Fruit fly (Drosophila melanogaster) Kc167 (cell line): Measurements from ENCODE around the gene CG1307.

ENCODE experiments used
- Myc ChIP-seq: fragments of >200 bp; optimal IDR thresholded peaks from 2 replicates; lab custom pipeline; 2017; ENCODE audit warnings: missing external identifiers
- Sin3A ChIP-seq: fragments of >200 bp; optimal IDR thresholded peaks from 2 replicates; lab custom pipeline; 2018; ENCODE audit warnings: missing external identifiers
- h ChIP-seq: fragments of >200 bp; optimal IDR thresholded peaks from 3 replicates; lab custom pipeline; 2018; ENCODE audit warnings: missing external identifiers
- insv ChIP-seq: fragments of >200 bp; optimal IDR thresholded peaks from 3 replicates; lab custom pipeline; 2018; ENCODE audit warnings: missing external identifiers
- psq ChIP-seq: fragments of >200 bp; optimal IDR thresholded peaks from 2 replicates; lab custom pipeline; 2017; ENCODE audit warnings: missing external identifiers
- ttk ChIP-seq: sonication (Bioruptor generic); optimal IDR thresholded peaks from 2 replicates; lab custom pipeline; 2017; ENCODE audit warnings: missing external identifiers

Gene CG1307

dm6 chr3R:6657278-6658246 is at the start of gene CG1307, which contains the start of gene twr:
Gene CG1307 (minus strand): TSS chr3R:6657442.
Gene twr (plus strand): TSS chr3R:6657882.
- TF ChIP-seq insv (no peak), Myc (lab: Kevin White, UChicago) (no peak), ttk (lab: Kevin White, UChicago) (no peak), Sin3A (lab: Kevin White, UChicago) (no peak), psq (lab: Kevin White, UChicago) (no peak), h (lab: Kevin White, UChicago) (no peak)

- no peak for TF ChIP-seq insv
- TF ChIP-seq psq (lab: Kevin White, UChicago) = no peak
- no peak for TF ChIP-seq Myc (lab: Kevin White, UChicago)
- no peak for TF ChIP-seq Sin3A (lab: Kevin White, UChicago)
- TF ChIP-seq ttk (lab: Kevin White, UChicago) = no peak
- no peak for TF ChIP-seq h (lab: Kevin White, UChicago)
Measured at dm6 chr3R:6706327-6706726, 49.1 kb upstream of the CG1307 start.

- TF ChIP-seq Myc (lab: Kevin White, UChicago) = no peak
- no peak for TF ChIP-seq insv
- TF ChIP-seq psq (lab: Kevin White, UChicago) = no peak
- no peak for TF ChIP-seq Sin3A (lab: Kevin White, UChicago)
- TF ChIP-seq ttk (lab: Kevin White, UChicago) = no peak
- no peak for TF ChIP-seq h (lab: Kevin White, UChicago)
Measured at dm6 chr3R:6703784-6704183, 46.5 kb upstream of the CG1307 start, which contains the start of gene Ccp84Aa. Gene Ccp84Aa (plus strand): TSS chr3R:6704084.

dm6 chr3R:6702777-6703176 is 45.5 kb upstream of the CG1307 start, which contains the start of gene Ccp84Ab:
Gene Ccp84Ab (minus strand): TSS chr3R:6702877.
- no peak for TF ChIP-seq Myc (lab: Kevin White, UChicago)
- no peak for TF ChIP-seq insv

dm6 chr3R:6696221-6696749 is 39.0 kb upstream of the CG1307 start, which contains the start of gene Ccp84Ac:
Gene Ccp84Ac (minus strand): TSS chr3R:6696271.
- TF ChIP-seq insv (no peak), ttk (lab: Kevin White, UChicago) (no peak), psq (lab: Kevin White, UChicago) (no peak), h (lab: Kevin White, UChicago) (no peak), Myc (lab: Kevin White, UChicago) (no peak), Sin3A (lab: Kevin White, UChicago) (no peak)

dm6 chr3R:6692432-6692831 is 35.2 kb upstream of the CG1307 start, which contains the start of gene Ccp84Ad:
Gene Ccp84Ad (plus strand): TSS chr3R:6692732.
- TF ChIP-seq Sin3A (lab: Kevin White, UChicago) (no peak), Myc (lab: Kevin White, UChicago) (no peak), ttk (lab: Kevin White, UChicago) (no peak), insv (no peak)

- TF ChIP-seq h (lab: Kevin White, UChicago) (no peak), Sin3A (lab: Kevin White, UChicago) (no peak), insv (no peak), psq (lab: Kevin White, UChicago) (no peak), ttk (lab: Kevin White, UChicago) (no peak), Myc (lab: Kevin White, UChicago) (no peak)
Measured at dm6 chr3R:6691658-6692057, 34.4 kb upstream of the CG1307 start, which contains the start of gene Ccp84Ae. Gene Ccp84Ae (minus strand): TSS chr3R:6691758.

- no peak for TF ChIP-seq psq (lab: Kevin White, UChicago)
- no peak for TF ChIP-seq h (lab: Kevin White, UChicago)
- no peak for TF ChIP-seq ttk (lab: Kevin White, UChicago)
- TF ChIP-seq Sin3A (lab: Kevin White, UChicago) = no peak
- TF ChIP-seq Myc (lab: Kevin White, UChicago) = no peak
- no peak for TF ChIP-seq insv
Measured at dm6 chr3R:6690139-6690538, 32.9 kb upstream of the CG1307 start, which contains the start of gene Ccp84Af. Gene Ccp84Af (minus strand): TSS chr3R:6690239.

- TF ChIP-seq insv (no peak), h (lab: Kevin White, UChicago) (no peak), Sin3A (lab: Kevin White, UChicago) (no peak), ttk (lab: Kevin White, UChicago) (no peak), psq (lab: Kevin White, UChicago) (no peak), Myc (lab: Kevin White, UChicago) (no peak)
Measured at dm6 chr3R:6688160-6688559, 30.9 kb upstream of the CG1307 start.

- TF ChIP-seq insv (no peak), ttk (lab: Kevin White, UChicago) (no peak), Myc (lab: Kevin White, UChicago) (no peak)
Measured at dm6 chr3R:6687219-6687618, 30.0 kb upstream of the CG1307 start.

dm6 chr3R:6686428-6686827 is 29.2 kb upstream of the CG1307 start, which contains the start of gene Ccp84Ag:
Gene Ccp84Ag (plus strand): TSS chr3R:6686728.
- TF ChIP-seq h (lab: Kevin White, UChicago) = no peak
- TF ChIP-seq Myc (lab: Kevin White, UChicago) = no peak
- no peak for TF ChIP-seq ttk (lab: Kevin White, UChicago)
- no peak for TF ChIP-seq insv
- no peak for TF ChIP-seq psq (lab: Kevin White, UChicago)
- no peak for TF ChIP-seq Sin3A (lab: Kevin White, UChicago)
